Fruit fly (Drosophila melanogaster) whole organism: ENCODE measurements around the gene CG2200.
A peak's percentile ranks its signal among the peaks of the same experiment; 100 is the strongest.

Source experiments
- CG8478 ChIP-seq: fragments of >200 bp; optimal IDR thresholded peaks from 2 replicates; lab custom pipeline; 2018; ENCODE audit warnings: inconsistent platforms
- Dll ChIP-seq: fragments of >200 bp; optimal IDR thresholded peaks from 2 replicates; lab custom pipeline; 2017
- EcR ChIP-seq, 2 experiments: fragments of >200 bp; optimal IDR thresholded peaks; 2 replicates each; lab custom pipeline; 2017; ENCODE audit warnings: missing biosample characterization in 2 of 2, missing genetic modification characterization in 2 of 2, missing genetic modification reagents in 2 of 2
- pan ChIP-seq: fragments of >200 bp; optimal IDR thresholded peaks from 2 replicates; lab custom pipeline; 2017
- psq ChIP-seq: fragments of >200 bp; optimal IDR thresholded peaks from 2 replicates; lab custom pipeline; 2017
- usp ChIP-seq: fragments of >200 bp; optimal IDR thresholded peaks from 2 replicates; lab custom pipeline; 2017; ENCODE audit warnings: missing biosample characterization, missing genetic modification characterization, mixed read lengths

CG2200 gene

dm6 chrX:13127973-13128749 lies 34.1 kb downstream of the CG2200 start:
- TF ChIP-seq CG8478 (lab: Kevin White, UChicago) = peak; percentile 59
- no peak for TF ChIP-seq pan (lab: Kevin White, UChicago)
- no peak for TF ChIP-seq Dll (lab: Kevin White, UChicago)
- no peak for TF ChIP-seq EcR (GFP tag; optimal IDR thresholded peaks at IDR 0.05; lab: Kevin White, UChicago)
- no peak for TF ChIP-seq usp (GFP tag; lab: Kevin White, UChicago)
- TF ChIP-seq psq (lab: Kevin White, UChicago) = no peak

DNA sequence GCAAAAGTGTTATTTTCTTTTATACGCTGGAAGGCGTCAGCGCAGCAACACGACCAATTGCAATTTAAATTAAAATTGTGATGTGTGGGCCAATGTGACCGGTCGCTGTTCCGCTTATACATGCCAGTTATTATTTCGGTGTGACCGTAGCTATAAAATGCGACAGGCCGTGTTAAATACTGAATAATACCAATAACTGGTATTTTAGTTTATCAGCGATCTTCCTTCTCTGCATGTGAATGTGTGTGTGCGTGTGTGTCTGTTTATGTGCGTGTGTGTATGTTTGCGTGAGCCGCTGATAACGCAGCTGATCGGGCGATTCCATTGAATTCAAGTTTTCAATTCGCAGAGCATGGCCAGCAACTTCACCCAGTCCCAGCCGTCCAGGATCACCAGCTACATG lies 34.7 kb downstream of the CG2200 start, which contains the start of the genes CG32638, CG15717 and MFS10:
TSS of gene CG32638 (minus strand) at position 45 of the 403 bp plus-strand sequence.
TSS of gene CG15717 (plus strand) at position 203 of the 403 bp plus-strand sequence.
TSS of gene MFS10 (plus strand) at position 269 of the 403 bp plus-strand sequence.
- TF ChIP-seq usp (GFP tag; lab: Kevin White, UChicago) = no peak
- no peak for TF ChIP-seq pan (lab: Kevin White, UChicago)
- TF ChIP-seq Dll (lab: Kevin White, UChicago) = no peak
- TF ChIP-seq CG8478 (lab: Kevin White, UChicago) = no peak
- no peak for TF ChIP-seq EcR (GFP tag; optimal IDR thresholded peaks at IDR 0.05; lab: Kevin White, UChicago)
- no peak for TF ChIP-seq psq (lab: Kevin White, UChicago)

DNA sequence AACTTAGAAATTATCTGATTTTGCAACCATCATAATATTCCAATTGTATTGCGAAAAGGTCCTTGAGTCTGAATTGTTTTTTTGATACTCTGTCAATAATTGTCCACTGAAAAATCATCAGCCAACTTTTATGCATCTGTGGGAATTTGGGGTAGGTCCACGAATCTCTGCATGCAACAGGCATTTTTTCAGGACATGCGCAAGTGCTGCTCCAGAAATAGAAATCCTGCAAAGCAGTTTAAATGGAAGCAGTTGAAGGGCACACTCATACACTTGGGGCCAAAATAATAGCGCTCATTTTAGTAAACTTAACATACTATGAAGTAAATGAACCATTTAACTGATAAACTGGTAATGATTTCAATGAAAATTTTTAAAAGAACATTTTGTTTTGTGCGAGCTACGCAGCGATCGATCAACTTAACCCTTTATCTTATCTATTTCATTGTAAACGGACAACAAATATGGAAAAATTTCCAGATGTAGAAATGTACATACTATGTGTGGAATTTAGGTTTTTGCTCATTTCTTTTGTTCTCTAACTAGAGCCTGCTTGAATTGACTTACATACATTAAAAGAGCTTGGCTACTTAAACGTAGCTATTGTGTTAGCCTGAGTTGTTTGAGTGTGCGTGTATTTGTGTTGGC lies 36.2 kb downstream of the CG2200 start:
- TF ChIP-seq CG8478 (lab: Kevin White, UChicago) (no peak), psq (lab: Kevin White, UChicago) (no peak), usp (GFP tag; lab: Kevin White, UChicago) (no peak), Dll (lab: Kevin White, UChicago) (no peak), EcR (GFP tag; optimal IDR thresholded peaks at IDR 0.05; lab: Kevin White, UChicago) (no peak), pan (lab: Kevin White, UChicago) (no peak)

DNA sequence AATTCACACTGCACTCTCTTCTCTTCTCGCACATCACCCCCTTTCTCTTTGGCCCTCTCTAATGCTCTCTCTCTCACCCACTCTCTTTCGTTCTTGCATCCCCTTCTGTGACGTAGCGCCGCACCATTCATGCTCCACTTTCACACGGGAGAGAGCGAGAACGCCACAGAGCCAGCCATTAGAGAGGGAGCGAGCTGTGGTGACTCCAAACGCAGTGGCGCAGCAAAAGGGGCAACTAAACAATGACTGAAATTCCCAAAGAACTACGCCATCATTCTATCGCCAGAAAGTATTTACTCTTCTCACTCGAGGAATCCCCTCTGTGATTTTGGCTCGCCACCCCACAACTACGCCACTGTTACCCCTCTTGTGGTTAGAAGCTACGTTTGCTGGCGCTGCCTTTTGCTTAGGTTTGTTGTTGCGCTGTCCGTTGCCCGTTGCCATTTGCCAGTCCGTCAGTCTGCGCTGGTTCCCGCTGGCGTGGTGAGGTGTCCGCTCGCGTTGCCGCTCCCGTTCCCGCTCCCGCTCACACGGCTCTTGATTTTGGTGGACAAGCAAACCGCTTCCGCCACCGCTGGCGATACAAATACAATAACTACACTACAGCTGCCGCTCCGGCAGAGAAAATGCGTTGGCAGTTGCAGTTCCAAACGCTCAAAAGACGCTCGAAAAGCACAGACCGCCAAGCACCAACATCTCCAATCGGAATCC lies 37.1 kb downstream of the CG2200 start:
- no peak for TF ChIP-seq CG8478 (lab: Kevin White, UChicago)
- peak; percentile 68 for TF ChIP-seq Dll (lab: Kevin White, UChicago)

DNA sequence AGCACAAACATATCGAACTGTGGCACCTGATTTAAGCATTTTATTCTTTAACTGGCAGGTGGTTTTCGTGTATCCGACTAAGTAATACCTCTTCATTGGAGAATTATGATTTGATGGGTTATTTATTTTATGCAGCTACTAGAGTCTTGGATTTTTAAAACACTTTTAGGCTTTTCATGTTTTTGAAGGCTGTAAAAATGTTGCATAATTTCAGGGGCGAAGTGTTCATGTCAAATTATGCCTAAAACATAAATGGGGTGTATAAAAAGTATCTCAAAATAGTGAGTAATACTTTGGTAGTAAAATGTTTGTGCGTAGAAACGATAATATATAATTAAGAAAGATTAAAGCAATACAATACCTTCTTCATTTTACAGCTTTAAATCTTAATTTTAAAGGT lies 40.7 kb downstream of the CG2200 start:
- TF ChIP-seq psq (lab: Kevin White, UChicago) (no peak), Dll (lab: Kevin White, UChicago) (no peak)

- no peak for TF ChIP-seq pan (lab: Kevin White, UChicago)
- TF ChIP-seq EcR (GFP tag; optimal IDR thresholded peaks at IDR 0.05; lab: Kevin White, UChicago) = no peak
- TF ChIP-seq psq (lab: Kevin White, UChicago) = no peak
- no peak for TF ChIP-seq CG8478 (lab: Kevin White, UChicago)
- TF ChIP-seq usp (GFP tag; lab: Kevin White, UChicago) = no peak
- TF ChIP-seq Dll (lab: Kevin White, UChicago) = no peak
Measured at dm6 chrX:13135702-13136101, 41.6 kb downstream of the CG2200 start.

DNA sequence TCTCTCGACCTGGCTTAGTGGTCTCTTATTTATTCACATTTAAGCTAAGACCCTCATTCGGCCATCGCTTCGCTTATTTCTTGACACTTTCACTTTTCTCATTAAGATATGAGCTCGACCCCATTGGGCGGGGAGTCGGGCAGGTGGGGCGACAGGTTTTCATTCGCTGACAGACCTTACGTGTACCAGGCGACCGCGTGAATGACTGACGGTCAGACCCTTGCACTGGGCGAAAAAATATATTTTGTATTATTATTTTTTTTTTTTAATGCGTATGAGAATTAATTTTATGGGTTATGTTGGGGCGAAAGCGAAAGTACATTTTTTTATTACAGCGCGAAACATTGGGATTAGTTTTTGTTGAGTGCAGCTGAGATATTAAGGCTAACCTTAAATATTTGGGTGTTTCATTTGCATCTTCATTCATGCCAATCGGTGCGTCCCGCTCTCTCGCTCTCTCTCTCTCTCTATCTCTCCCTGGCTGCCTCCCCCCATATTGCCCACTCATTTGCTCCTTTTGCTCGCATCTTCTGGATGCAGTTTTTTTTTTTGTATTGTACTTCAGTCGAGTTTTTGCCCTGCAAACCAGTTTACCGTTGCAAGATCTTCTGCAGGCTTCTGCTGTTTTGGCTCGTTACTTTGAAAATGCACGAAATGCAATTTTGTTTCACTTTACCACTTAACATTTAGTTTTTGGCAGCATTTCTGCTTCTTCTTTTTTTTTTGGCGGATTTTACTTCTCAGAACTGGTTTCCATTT lies 43.0 kb downstream of the CG2200 start:
- TF ChIP-seq Dll (lab: Kevin White, UChicago) (no peak), CG8478 (lab: Kevin White, UChicago) (no peak), psq (lab: Kevin White, UChicago) (no peak), EcR (GFP tag; optimal IDR thresholded peaks at IDR 0.05; lab: Kevin White, UChicago) (no peak), usp (GFP tag; lab: Kevin White, UChicago) (no peak), pan (lab: Kevin White, UChicago) (no peak)

- TF ChIP-seq Dll (lab: Kevin White, UChicago) (peak; percentile 11), EcR (GFP tag; optimal IDR thresholded peaks at IDR 0.05; lab: Kevin White, UChicago) (no peak)
Measured at dm6 chrX:13138887-13139286, 44.8 kb downstream of the CG2200 start, which contains the start of gene CG32645. CG32645 (plus strand) TSS chrX:13139199.

DNA sequence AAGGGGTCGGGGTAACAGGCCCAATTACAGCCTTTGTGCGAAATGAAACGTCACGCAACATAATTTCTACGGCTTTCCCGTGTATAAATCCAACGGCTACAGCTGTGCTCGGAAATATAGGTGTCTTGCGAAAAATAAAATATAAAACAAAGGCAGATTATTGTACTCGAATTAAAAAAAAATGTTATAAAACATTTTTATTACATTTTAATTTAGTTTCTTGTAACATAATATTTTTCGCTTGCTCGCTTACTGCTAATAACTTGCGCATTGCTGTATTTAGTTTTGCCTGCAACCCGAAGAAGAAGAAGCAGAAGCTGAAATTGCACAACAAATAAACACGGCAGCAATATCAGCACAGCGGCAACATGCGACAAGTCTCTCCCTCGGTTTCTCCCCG lies 49.0 kb downstream of the CG2200 start:
- TF ChIP-seq EcR (GFP tag; optimal IDR thresholded peaks at IDR 0.05; lab: Kevin White, UChicago) = no peak
- TF ChIP-seq usp (GFP tag; lab: Kevin White, UChicago) = no peak
- TF ChIP-seq Dll (lab: Kevin White, UChicago) = no peak
- no peak for TF ChIP-seq CG8478 (lab: Kevin White, UChicago)
- no peak for TF ChIP-seq pan (lab: Kevin White, UChicago)
- no peak for TF ChIP-seq psq (lab: Kevin White, UChicago)
